Worm (Caenorhabditis elegans): ENCODE results near the gene xdh-1.

ce11 chrIV:14412655-14413054 is at the start of gene xdh-1:
- TF ChIP-seq flt-1 (GFP tag; IDR thresholded peaks at IDR 0.05): no peak
- no peak for TF ChIP-seq ztf-29 (GFP tag; IDR thresholded peaks at IDR 0.05)
- TF ChIP-seq klf-2 (GFP tag; conservative IDR thresholded peaks at IDR 0.05): no peak
- TF ChIP-seq ref-1 (GFP tag; conservative IDR thresholded peaks at IDR 0.05): no peak
- no peak for TF ChIP-seq ztf-23 (GFP tag; IDR thresholded peaks at IDR 0.05)
